Fruit fly (Drosophila melanogaster) whole organism, wandering third instar larva: ENCODE measurements around the gene CG13002.

Experiments used
- Hr83 ChIP-seq: fragments of 200-300 bp; sonication (Bioruptor generic); optimal IDR thresholded peaks from 2 replicates; lab custom pipeline; 2016; ENCODE audit warnings: missing biosample characterization, mild to moderate bottlenecking, missing genetic modification characterization, moderate library complexity; ENCODE audit not compliant: poor library complexity, severe bottlenecking
- OdsH ChIP-seq: fragments of 200-800 bp; sonication (Bioruptor generic); optimal IDR thresholded peaks from 2 replicates; lab custom pipeline; 2016; ENCODE audit warnings: missing biosample characterization, mild to moderate bottlenecking, missing genetic modification characterization
- ey ChIP-seq: fragments of 200-800 bp; sonication (Bioruptor generic); optimal IDR thresholded peaks from 2 replicates; lab custom pipeline; 2016; ENCODE audit warnings: missing biosample characterization, missing genetic modification characterization

- no peak for TF ChIP-seq OdsH (GFP tag; lab: Kevin White, UChicago)
- no peak for TF ChIP-seq Hr83 (GFP tag; lab: Kevin White, UChicago)
- TF ChIP-seq ey (GFP tag; lab: Kevin White, UChicago), result no peak
Observed at dm6 chrX:16931994-16932819, 42.6 kb downstream of the CG13002 start.
